Fruit fly (Drosophila melanogaster) whole organism, embryonic: ENCODE measurements around the gene Msh6.

Experiments used
- CG1792 ChIP-seq: fragments of 200-800 bp; sonication (Bioruptor generic); optimal IDR thresholded peaks from 2 replicates; lab custom pipeline; 2016; ENCODE audit warnings: missing biosample characterization, missing genetic modification characterization
- CG18476 ChIP-seq: fragments of 200-800 bp; sonication (Bioruptor generic); optimal IDR thresholded peaks from 2 replicates; lab custom pipeline; 2016; ENCODE audit warnings: missing biosample characterization, mild to moderate bottlenecking, missing genetic modification characterization
- CG4854 ChIP-seq: fragments of 200-800 bp; sonication (Bioruptor generic); optimal IDR thresholded peaks from 2 replicates; lab custom pipeline; 2016; ENCODE audit warnings: missing biosample characterization, missing genetic modification characterization, inconsistent platforms
- NfI ChIP-seq: fragments of 200-800 bp; sonication (Bioruptor generic); optimal IDR thresholded peaks from 3 replicates; lab custom pipeline; 2018; ENCODE audit warnings: missing biosample characterization, mild to moderate bottlenecking, missing genetic modification characterization, moderate library complexity
- br ChIP-seq: fragments of >200 bp; optimal IDR thresholded peaks from 2 replicates; lab custom pipeline; 2017
- cad ChIP-seq: fragments of >200 bp; optimal IDR thresholded peaks from 2 replicates; lab custom pipeline; 2017; ENCODE audit warnings: missing biosample characterization, missing genetic modification characterization

- TF ChIP-seq br (lab: Kevin White, UChicago) (no peak), CG1792 (no peak), CG4854 (GFP tag; lab: Kevin White, UChicago) (no peak), CG18476 (no peak), cad (GFP tag; lab: Kevin White, UChicago) (no peak), NfI (GFP tag; lab: Kevin White, UChicago) (no peak)
Measured at dm6 chr3L:15201351-15201750, 43.0 kb upstream of the Msh6 start.
